Worm (Caenorhabditis elegans): ENCODE data around the gene fbxl-5.

fbxl-5 gene

ce11 chrV:7776029-7776628 is 33.4 kb downstream of the fbxl-5 start, which contains the start of the genes rpl-39 and rps-30:
Gene rpl-39 (minus strand): TSS chrV:7776079.
Gene rps-30 (plus strand): TSS chrV:7776578.
- TF ChIP-seq flt-1 (GFP tag; IDR thresholded peaks at IDR 0.05), result peak; percentile 26; the same call in 1 of the 2 replicates
- peak; percentile 37; the same call in 1 of the 2 replicates for TF ChIP-seq pes-1 (GFP tag; IDR thresholded peaks at IDR 0.05)
- TF ChIP-seq hmg-4 (GFP tag; optimal IDR thresholded peaks at IDR 0.05), result peak; percentile 53
- TF ChIP-seq tra-4 (tag; optimal IDR thresholded peaks at IDR 0.05), result no peak
- TF ChIP-seq F13C5.2 (tag; optimal IDR thresholded peaks at IDR 0.05), result peak; percentile 50

- TF ChIP-seq tbx-37 (GFP tag; conservative IDR thresholded peaks at IDR 0.05) (no peak), B0310.2 (tag; optimal IDR thresholded peaks at IDR 0.05) (no peak)
These were observed 34.4 kb downstream of the fbxl-5 start, which contains the start of gene C26F1.3 for ce11 chrV:7777098-7777497. Gene C26F1.3 (plus strand): TSS chrV:7777300.

ce11 chrV:7778999-7779398 is 36.3 kb downstream of the fbxl-5 start:
- TF ChIP-seq hmbx-1 (tag; optimal IDR thresholded peaks at IDR 0.05) (no peak), sea-1 (GFP tag; conservative IDR thresholded peaks at IDR 0.05) (no peak), tra-4 (tag; optimal IDR thresholded peaks at IDR 0.05) (no peak), ets-7 (tag; optimal IDR thresholded peaks at IDR 0.05) (no peak), ceh-36 (tag; optimal IDR thresholded peaks at IDR 0.05) (no peak), F13C5.2 (tag; optimal IDR thresholded peaks at IDR 0.05) (no peak), hmg-4 (GFP tag; optimal IDR thresholded peaks at IDR 0.05) (no peak), tbx-11 (GFP tag; IDR thresholded peaks at IDR 0.05) (no peak), ceh-13 (GFP tag; optimal IDR thresholded peaks at IDR 0.05) (no peak), tbx-37 (GFP tag; conservative IDR thresholded peaks at IDR 0.05) (no peak), hnd-1 (tag; optimal IDR thresholded peaks at IDR 0.05) (no peak), scrt-1 (GFP tag; IDR thresholded peaks at IDR 0.05) (no peak), B0310.2 (tag; optimal IDR thresholded peaks at IDR 0.05) (no peak)

ce11 chrV:7781511-7781910 is 38.8 kb downstream of the fbxl-5 start, which contains the start of gene cyp-32A1:
Gene cyp-32A1 (plus strand): TSS chrV:7781811.
- no peak for TF ChIP-seq B0310.2 (tag; optimal IDR thresholded peaks at IDR 0.05)
- TF ChIP-seq scrt-1 (GFP tag; IDR thresholded peaks at IDR 0.05), result no peak
- TF ChIP-seq hnd-1 (tag; optimal IDR thresholded peaks at IDR 0.05), result no peak
- TF ChIP-seq sea-1 (GFP tag; conservative IDR thresholded peaks at IDR 0.05), result no peak
- TF ChIP-seq hmbx-1 (tag; optimal IDR thresholded peaks at IDR 0.05), result no peak
- TF ChIP-seq hmg-4 (GFP tag; optimal IDR thresholded peaks at IDR 0.05), result no peak
- no peak for TF ChIP-seq aly-1 (tag; optimal IDR thresholded peaks at IDR 0.05)
- no peak for TF ChIP-seq ceh-13 (GFP tag; optimal IDR thresholded peaks at IDR 0.05)
- no peak for TF ChIP-seq F13C5.2 (tag; optimal IDR thresholded peaks at IDR 0.05)
- no peak for TF ChIP-seq ceh-36 (tag; optimal IDR thresholded peaks at IDR 0.05)
- no peak for TF ChIP-seq tbx-11 (GFP tag; IDR thresholded peaks at IDR 0.05)
- TF ChIP-seq ama-1 (optimal IDR thresholded peaks at IDR 0.05), result no peak

- TF ChIP-seq hmg-4 (GFP tag; optimal IDR thresholded peaks at IDR 0.05) (no peak), pes-1 (GFP tag; IDR thresholded peaks at IDR 0.05) (no peak), tbx-37 (GFP tag; conservative IDR thresholded peaks at IDR 0.05) (no peak), ceh-36 (tag; optimal IDR thresholded peaks at IDR 0.05) (no peak), ama-1 (optimal IDR thresholded peaks at IDR 0.05) (no peak), ets-7 (tag; optimal IDR thresholded peaks at IDR 0.05) (no peak), ceh-13 (GFP tag; optimal IDR thresholded peaks at IDR 0.05) (no peak), hmbx-1 (tag; optimal IDR thresholded peaks at IDR 0.05) (no peak), hnd-1 (tag; optimal IDR thresholded peaks at IDR 0.05) (no peak)
These were observed 42.4 kb downstream of the fbxl-5 start, which contains the start of gene C26F1.1 for ce11 chrV:7785117-7785516. Gene C26F1.1 (plus strand): TSS chrV:7785417.

- TF ChIP-seq aly-1 (tag; optimal IDR thresholded peaks at IDR 0.05), result no peak
- no peak for TF ChIP-seq hnd-1 (tag; optimal IDR thresholded peaks at IDR 0.05)
- TF ChIP-seq tra-4 (tag; optimal IDR thresholded peaks at IDR 0.05), result no peak
These were observed 43.2 kb downstream of the fbxl-5 start for ce11 chrV:7785885-7786284.

ce11 chrV:7786639-7787038 is 43.9 kb downstream of the fbxl-5 start:
- TF ChIP-seq aly-1 (tag; optimal IDR thresholded peaks at IDR 0.05), result no peak
- TF ChIP-seq F13C5.2 (tag; optimal IDR thresholded peaks at IDR 0.05), result no peak

- TF ChIP-seq hnd-1 (tag; optimal IDR thresholded peaks at IDR 0.05) (no peak), aly-1 (tag; optimal IDR thresholded peaks at IDR 0.05) (no peak), ama-1 (optimal IDR thresholded peaks at IDR 0.05) (no peak), ets-7 (tag; optimal IDR thresholded peaks at IDR 0.05) (no peak), hmg-4 (GFP tag; optimal IDR thresholded peaks at IDR 0.05) (no peak)
These were observed 50.4 kb downstream of the fbxl-5 start, which contains the start of gene flp-21 for ce11 chrV:7793067-7793466. Gene flp-21 (plus strand): TSS chrV:7793367.

ce11 chrV:7798079-7798478 is 55.4 kb downstream of the fbxl-5 start, which contains the start of gene ZK742.7:
Gene ZK742.7 (plus strand): TSS chrV:7798379.
- TF ChIP-seq hnd-1 (tag; optimal IDR thresholded peaks at IDR 0.05) (no peak), tbx-11 (GFP tag; IDR thresholded peaks at IDR 0.05) (no peak), ceh-36 (tag; optimal IDR thresholded peaks at IDR 0.05) (no peak), B0310.2 (tag; optimal IDR thresholded peaks at IDR 0.05) (no peak), hmg-4 (GFP tag; optimal IDR thresholded peaks at IDR 0.05) (no peak)

Measured in whole organism, early embryonic.